Fruit fly (Drosophila melanogaster): ENCODE results near the gene beat-Vc.

Gene beat-Vc

dm6 chr3R:12743580-12743979 lies 39.4 kb downstream of the beat-Vc start, which contains the start of gene Ugt37A3:
Ugt37A3 (minus strand) TSS chr3R:12743680.
- TF ChIP-seq OdsH (GFP tag; optimal IDR thresholded peaks at IDR 0.05) (no peak), woc (GFP tag; optimal IDR thresholded peaks at IDR 0.05) (no peak), Abd-B (GFP tag; optimal IDR thresholded peaks at IDR 0.05) (no peak), fru (GFP tag; optimal IDR thresholded peaks at IDR 0.05) (peak; percentile 37), lola (GFP tag; optimal IDR thresholded peaks at IDR 0.05) (no peak), CrebA (GFP tag; optimal IDR thresholded peaks at IDR 0.05; ENCODE audit: borderline replicate concordance) (peak; percentile 8), Dfd (GFP tag; optimal IDR thresholded peaks at IDR 0.05) (no peak), foxo (GFP tag; optimal IDR thresholded peaks at IDR 0.05) (no peak), usp (GFP tag; optimal IDR thresholded peaks at IDR 0.05) (no peak)

DNA sequence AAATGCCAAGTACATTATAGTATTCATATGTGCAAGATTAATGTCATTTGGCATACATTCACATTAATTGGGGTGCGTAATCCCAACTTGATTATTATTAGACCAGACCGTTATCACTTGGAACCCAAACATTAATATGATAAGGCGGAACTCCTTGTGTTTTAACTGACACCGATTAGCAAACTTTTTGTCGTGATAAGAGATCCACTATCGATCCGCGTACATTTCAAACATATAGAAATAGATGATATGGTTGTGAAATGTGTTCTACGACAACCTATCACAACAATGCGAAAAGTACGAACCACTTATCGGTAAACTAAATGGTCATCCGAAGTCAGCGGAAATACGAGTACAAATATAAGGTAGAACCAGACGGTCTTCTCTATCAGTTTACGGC lies 43.8 kb downstream of the beat-Vc start, which contains the start of gene Ugt37A2:
Gene Ugt37A2, plus strand, starts transcription at position 396 of the 400 bp plus-strand sequence.
- TF ChIP-seq brk (GFP tag; optimal IDR thresholded peaks at IDR 0.05) (no peak), Dif (GFP tag; optimal IDR thresholded peaks at IDR 0.05; ENCODE audit: partially characterized antibody) (no peak), N (GFP tag; optimal IDR thresholded peaks at IDR 0.05) (no peak), Jra (GFP tag; optimal IDR thresholded peaks at IDR 0.05) (no peak), Mio (GFP tag; optimal IDR thresholded peaks at IDR 0.05) (no peak), psq (GFP tag; optimal IDR thresholded peaks at IDR 0.05) (no peak), Hr83 (GFP tag; optimal IDR thresholded peaks at IDR 0.05; ENCODE audit: poor library complexity, severe bottlenecking) (no peak), CrebA (GFP tag; optimal IDR thresholded peaks at IDR 0.05; ENCODE audit: borderline replicate concordance) (no peak), OdsH (GFP tag; optimal IDR thresholded peaks at IDR 0.05) (no peak), CG9705 (GFP tag; optimal IDR thresholded peaks at IDR 0.05) (no peak)

- TF ChIP-seq sv (GFP tag; optimal IDR thresholded peaks at IDR 0.05) = peak; percentile 3
- no peak for TF ChIP-seq HLH106 (tag; optimal IDR thresholded peaks at IDR 0.05)
- TF ChIP-seq psq (GFP tag; optimal IDR thresholded peaks at IDR 0.05) = no peak
- TF ChIP-seq CrebA (GFP tag; optimal IDR thresholded peaks at IDR 0.05; ENCODE audit: borderline replicate concordance) = no peak
- peak; percentile 3 for TF ChIP-seq fru (GFP tag; optimal IDR thresholded peaks at IDR 0.05)
- TF ChIP-seq dl (GFP tag; optimal IDR thresholded peaks at IDR 0.05; ENCODE audit: insufficient read depth in 1 of 2, partially characterized antibody in 2 of 2) = no peak
- TF ChIP-seq sage (GFP tag; optimal IDR thresholded peaks at IDR 0.05) = no peak
- no peak for TF ChIP-seq jim (GFP tag; optimal IDR thresholded peaks at IDR 0.05)
- TF ChIP-seq tai (GFP tag; optimal IDR thresholded peaks at IDR 0.05) = no peak
- TF ChIP-seq foxo (GFP tag; optimal IDR thresholded peaks at IDR 0.05) = peak in 1 of 2 experiments; percentile 36
- peak; percentile 17 for TF ChIP-seq h (GFP tag; optimal IDR thresholded peaks at IDR 0.05)
Observed at dm6 chr3R:12727944-12728649, 54.9 kb downstream of the beat-Vc start.

DNA sequence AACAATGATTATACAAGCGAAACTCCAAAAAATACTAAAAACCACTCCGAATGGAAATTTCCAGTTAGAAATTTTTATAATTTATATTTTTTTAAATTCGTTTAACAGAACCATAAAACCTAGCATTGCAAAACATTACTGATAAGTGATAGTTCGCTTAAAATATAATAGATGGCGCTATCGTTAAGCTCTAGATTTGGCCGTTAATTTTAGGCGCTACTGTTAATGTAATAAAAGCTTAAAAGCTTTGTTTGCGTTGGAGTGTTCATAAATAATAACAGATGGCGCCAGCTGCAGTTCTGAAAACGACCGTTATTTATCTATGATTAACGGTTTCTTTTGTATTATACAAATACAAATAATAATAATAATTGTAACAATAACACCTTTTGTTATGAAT lies 59.3 kb downstream of the beat-Vc start:
- TF ChIP-seq Dfd (GFP tag; optimal IDR thresholded peaks at IDR 0.05) (no peak), Rel (GFP tag; optimal IDR thresholded peaks at IDR 0.05) (no peak), Rel (tag; optimal IDR thresholded peaks at IDR 0.05) (no peak), Jra (GFP tag; optimal IDR thresholded peaks at IDR 0.05) (no peak), br (GFP tag; optimal IDR thresholded peaks at IDR 0.05) (peak; percentile 19), sv (GFP tag; optimal IDR thresholded peaks at IDR 0.05) (no peak), GATAd (GFP tag; optimal IDR thresholded peaks at IDR 0.05) (no peak), OdsH (GFP tag; optimal IDR thresholded peaks at IDR 0.05) (peak; percentile 9), Myc (optimal IDR thresholded peaks at IDR 0.05) (peak; percentile 54), Mio (GFP tag; optimal IDR thresholded peaks at IDR 0.05) (no peak), CrebA (GFP tag; optimal IDR thresholded peaks at IDR 0.05; ENCODE audit: borderline replicate concordance) (peak; percentile 34), h (GFP tag; optimal IDR thresholded peaks at IDR 0.05) (peak; percentile 25), sage (GFP tag; optimal IDR thresholded peaks at IDR 0.05) (peak; percentile 24), CG32264 (GFP tag; optimal IDR thresholded peaks at IDR 0.05) (no peak), rgr (GFP tag; optimal IDR thresholded peaks at IDR 0.05) (peak; percentile 16), Hr83 (GFP tag; optimal IDR thresholded peaks at IDR 0.05; ENCODE audit: poor library complexity, severe bottlenecking) (peak; percentile 45), tai (GFP tag; optimal IDR thresholded peaks at IDR 0.05) (no peak), foxo (GFP tag; optimal IDR thresholded peaks at IDR 0.05) (peak in 1 of 2 experiments; percentile 2), dmrt93B (GFP tag; optimal IDR thresholded peaks at IDR 0.05) (no peak), Abd-B (GFP tag; optimal IDR thresholded peaks at IDR 0.05) (no peak), brk (GFP tag; optimal IDR thresholded peaks at IDR 0.05) (peak; percentile 71), Hnf4 (GFP tag; optimal IDR thresholded peaks at IDR 0.05) (peak; percentile 8)

Data from whole organism, wandering third instar larva.